Worm (Caenorhabditis elegans) whole organism, mixed stage, embryonic: ENCODE results near the gene Y105C5B.1418.

Experiments used
- ces-1 ChIP-seq: fragments of 150-350 bp; optimal IDR thresholded peaks from 2 replicates; lab custom pipeline; 2014; ENCODE audit warnings: missing biosample characterization, missing genetic modification reagents, missing genetic modification characterization
- lsy-2 ChIP-seq: fragments of 150-350 bp; optimal IDR thresholded peaks from 2 replicates; lab custom pipeline; 2014; ENCODE audit warnings: missing biosample characterization, missing genetic modification characterization
- nhr-28 ChIP-seq: fragments of 150-350 bp; optimal IDR thresholded peaks from 2 replicates; lab custom pipeline; 2014; ENCODE audit warnings: missing biosample characterization, missing genetic modification characterization
- snpc-4 ChIP-seq: fragments of 150-350 bp; optimal IDR thresholded peaks from 2 replicates; lab custom pipeline; 2014; ENCODE audit warnings: missing biosample characterization, missing genetic modification characterization
- sptf-1 ChIP-seq: sonication (generic microtip); optimal IDR thresholded peaks from 2 replicates; lab custom pipeline; 2017; ENCODE audit warnings: mild to moderate bottlenecking, missing genetic modification characterization, moderate library complexity, missing compliant biosample characterization
- unc-62 ChIP-seq: fragments of 150-350 bp; optimal IDR thresholded peaks from 2 replicates; lab custom pipeline; 2014; ENCODE audit warnings: missing biosample characterization, missing genetic modification reagents, missing genetic modification characterization
- ztf-11 ChIP-seq: fragments of 150-350 bp; optimal IDR thresholded peaks from 2 replicates; lab custom pipeline; 2014; ENCODE audit warnings: missing biosample characterization, missing genetic modification characterization

- TF ChIP-seq ces-1 (GFP tag; lab: Kevin White, UChicago), result no peak
- no peak for TF ChIP-seq ztf-11 (tag; lab: Kevin White, UChicago)
- no peak for TF ChIP-seq nhr-28 (tag; lab: Kevin White, UChicago)
- TF ChIP-seq sptf-1 (tag; lab: Kevin White, UChicago), result no peak
- TF ChIP-seq unc-62, result no peak
- no peak for TF ChIP-seq lsy-2 (tag; lab: Kevin White, UChicago)
- TF ChIP-seq snpc-4 (tag; lab: Kevin White, UChicago), result no peak
These were observed 18.4 kb upstream of the Y105C5B.1418 start for ce11 chrIV:16085690-16086089.
